Worm (Caenorhabditis elegans): Measurements from ENCODE around the gene F14F8.8.

The F14F8.8 gene

DNA sequence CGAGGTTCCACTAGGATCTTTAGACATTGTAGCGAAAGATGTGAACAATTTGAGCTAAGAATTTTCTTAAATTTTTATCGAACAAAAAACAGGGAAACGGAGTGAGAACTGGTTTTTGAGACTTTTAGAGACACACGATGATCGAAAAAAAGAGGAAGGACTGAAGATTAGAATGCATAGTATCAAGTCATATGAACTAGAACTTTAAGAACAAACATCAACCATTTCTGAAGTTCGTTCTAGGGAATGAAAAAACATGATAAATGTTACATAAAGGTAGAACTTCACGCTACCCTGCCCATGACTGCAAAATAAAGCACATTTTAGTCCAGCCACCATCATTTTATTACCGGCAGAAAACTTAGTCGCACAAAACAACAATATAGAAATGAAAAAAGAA is 25.7 kb downstream of the F14F8.8 start, which contains the start of gene W06G6.9:
TSS of gene W06G6.9 (minus strand) at position 101 of the 400 bp plus-strand sequence.
- TF ChIP-seq F57A8.1 (GFP tag; optimal IDR thresholded peaks at IDR 0.05) (no peak), nhr-80 (tag; optimal IDR thresholded peaks at IDR 0.05) (no peak), cebp-2 (GFP tag; IDR thresholded peaks at IDR 0.05) (no peak), let-607 (tag; optimal IDR thresholded peaks at IDR 0.05) (no peak), F55B11.4 (tag; optimal IDR thresholded peaks at IDR 0.05; ENCODE audit: borderline replicate concordance, insufficient read depth) (no peak), lin-35 (GFP tag; optimal IDR thresholded peaks at IDR 0.05) (no peak), him-1 (tag; optimal IDR thresholded peaks at IDR 0.05) (no peak), aptf-2 (GFP tag; conservative IDR thresholded peaks at IDR 0.05) (no peak), sdz-38 (tag; optimal IDR thresholded peaks at IDR 0.05) (no peak), ztf-18 (tag; optimal IDR thresholded peaks at IDR 0.05) (no peak), athp-1 (tag; optimal IDR thresholded peaks at IDR 0.05) (no peak)

DNA sequence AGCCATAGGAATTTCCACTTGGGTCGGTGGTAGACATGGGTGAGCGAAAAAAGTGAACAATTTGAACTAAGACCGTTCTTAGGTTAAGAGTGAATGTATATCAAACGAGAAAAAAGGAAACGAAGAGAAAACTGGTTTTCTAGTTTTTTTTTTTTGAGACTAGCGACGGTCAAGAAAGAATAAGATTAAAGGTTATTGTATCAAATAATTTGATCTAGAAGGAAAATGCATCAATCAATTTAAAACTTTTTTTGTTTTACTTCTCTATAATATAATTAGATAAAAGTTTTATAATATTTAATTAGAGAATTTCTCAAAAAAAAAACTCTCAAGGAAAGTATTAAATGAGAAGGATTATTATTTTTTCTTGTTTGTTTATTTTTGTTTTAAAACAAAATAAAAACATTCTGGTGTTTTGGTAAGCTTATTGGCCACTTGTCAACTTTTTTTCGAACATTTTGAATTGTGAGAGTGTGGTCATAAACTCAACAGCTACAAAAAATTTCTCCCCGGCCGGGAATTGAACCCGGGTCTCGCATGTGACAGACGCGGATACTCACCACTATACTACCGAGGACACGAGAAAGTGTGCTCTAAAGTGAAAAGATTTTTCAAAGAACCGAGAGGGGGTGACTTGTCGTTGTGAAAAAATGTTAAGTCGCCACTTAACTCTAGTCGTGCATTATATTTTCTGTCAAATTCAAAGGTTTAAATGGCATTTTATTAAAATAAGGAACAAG is 26.7 kb downstream of the F14F8.8 start, which contains the start of gene W06G6.17:
TSS of gene W06G6.17 (minus strand) at position 51 of the 740 bp plus-strand sequence.
- TF ChIP-seq nfya-1 (tag; optimal IDR thresholded peaks at IDR 0.05; ENCODE audit: borderline replicate concordance, insufficient read depth): no peak
- no peak for TF ChIP-seq lsl-1 (GFP tag; optimal IDR thresholded peaks at IDR 0.05)
- no peak for TF ChIP-seq egl-44 (GFP tag; IDR thresholded peaks at IDR 0.05)
- TF ChIP-seq Y95B8A.8 (GFP tag; IDR thresholded peaks at IDR 0.05): no peak
- TF ChIP-seq F10E7.11 (tag; optimal IDR thresholded peaks at IDR 0.05): no peak
- no peak for TF ChIP-seq madf-10 (tag; optimal IDR thresholded peaks at IDR 0.05)
- TF ChIP-seq ceh-100 (GFP tag; IDR thresholded peaks at IDR 0.05): no peak
- no peak for TF ChIP-seq hlh-12 (tag; optimal IDR thresholded peaks at IDR 0.05)
- TF ChIP-seq D2030.7 (GFP tag; IDR thresholded peaks at IDR 0.05): no peak
- no peak for TF ChIP-seq attf-3 (GFP tag; conservative IDR thresholded peaks at IDR 0.05)
- no peak for TF ChIP-seq F22D6.2 (tag; optimal IDR thresholded peaks at IDR 0.05)
- no peak for TF ChIP-seq gei-17 (GFP tag; optimal IDR thresholded peaks at IDR 0.05)
- TF ChIP-seq ama-1 (optimal IDR thresholded peaks at IDR 0.05): no peak
- TF ChIP-seq ama-1 (GFP tag; optimal IDR thresholded peaks at IDR 0.05): no peak
- no peak for TF ChIP-seq K12H6.12 (tag; optimal IDR thresholded peaks at IDR 0.05)
- TF ChIP-seq attf-6 (GFP tag; IDR thresholded peaks at IDR 0.05): peak; percentile 72; the same call in 1 of the 2 replicates
- TF ChIP-seq ceh-27 (GFP tag; optimal IDR thresholded peaks at IDR 0.05): no peak
- TF ChIP-seq madf-3 (GFP tag; IDR thresholded peaks at IDR 0.05): no peak
- peak; percentile 86 for TF ChIP-seq tbp1 (GFP tag; optimal IDR thresholded peaks at IDR 0.05)
- no peak for TF ChIP-seq dpff-1 (tag; optimal IDR thresholded peaks at IDR 0.05)
- TF ChIP-seq F33H1.4 (GFP tag; IDR thresholded peaks at IDR 0.05): no peak
- no peak for TF ChIP-seq chd-7 (tag; optimal IDR thresholded peaks at IDR 0.05)
- no peak for TF ChIP-seq F23B12.7 (tag; optimal IDR thresholded peaks at IDR 0.05; ENCODE audit: insufficient read depth)
- TF ChIP-seq Y67H2A.10 (GFP tag; conservative IDR thresholded peaks at IDR 0.05): no peak
- TF ChIP-seq lag-1 (GFP tag; IDR thresholded peaks at IDR 0.05): no peak
- no peak for TF ChIP-seq ztf-3 (GFP tag; optimal IDR thresholded peaks at IDR 0.05)
- no peak for TF ChIP-seq aptf-2 (GFP tag; conservative IDR thresholded peaks at IDR 0.05)
- no peak for TF ChIP-seq cebp-2 (GFP tag; IDR thresholded peaks at IDR 0.05)
- TF ChIP-seq bed-2 (GFP tag; IDR thresholded peaks at IDR 0.05): no peak
- TF ChIP-seq lin-26 (GFP tag; IDR thresholded peaks at IDR 0.05): peak; percentile 62; the same call in 1 of the 2 replicates
- no peak for TF ChIP-seq atf-7 (tag; optimal IDR thresholded peaks at IDR 0.05)
- TF ChIP-seq Y56A3A.18 (GFP tag; IDR thresholded peaks at IDR 0.05): no peak
- TF ChIP-seq B0336.3 (GFP tag; IDR thresholded peaks at IDR 0.05): no peak
- no peak for TF ChIP-seq madf-6 (GFP tag; IDR thresholded peaks at IDR 0.05)
- no peak for TF ChIP-seq let-526 (GFP tag; IDR thresholded peaks at IDR 0.05)
- no peak for TF ChIP-seq K11D2.4 (GFP tag; IDR thresholded peaks at IDR 0.05)
- no peak for TF ChIP-seq lin-40 (tag; optimal IDR thresholded peaks at IDR 0.05)
- TF ChIP-seq dox-1 (GFP tag; IDR thresholded peaks at IDR 0.05): no peak
- TF ChIP-seq F57A8.1 (GFP tag; optimal IDR thresholded peaks at IDR 0.05): no peak

Data from whole organism, young adult.